Worm (Caenorhabditis elegans) whole organism, L4/young adult: ENCODE measurements around the gene chil-24.

ENCODE experiments used
- dao-5 ChIP-seq: sonication (generic microtip); optimal IDR thresholded peaks from 2 replicates; lab custom pipeline; 2016; ENCODE audit warnings: missing genotype, missing genetic modification characterization, moderate library complexity, missing compliant biosample characterization
- him-1 ChIP-seq: sonication (generic microtip); optimal IDR thresholded peaks from 2 replicates; lab custom pipeline; 2016; ENCODE audit warnings: missing genotype, missing genetic modification reagents, missing genetic modification characterization, missing compliant biosample characterization

DNA sequence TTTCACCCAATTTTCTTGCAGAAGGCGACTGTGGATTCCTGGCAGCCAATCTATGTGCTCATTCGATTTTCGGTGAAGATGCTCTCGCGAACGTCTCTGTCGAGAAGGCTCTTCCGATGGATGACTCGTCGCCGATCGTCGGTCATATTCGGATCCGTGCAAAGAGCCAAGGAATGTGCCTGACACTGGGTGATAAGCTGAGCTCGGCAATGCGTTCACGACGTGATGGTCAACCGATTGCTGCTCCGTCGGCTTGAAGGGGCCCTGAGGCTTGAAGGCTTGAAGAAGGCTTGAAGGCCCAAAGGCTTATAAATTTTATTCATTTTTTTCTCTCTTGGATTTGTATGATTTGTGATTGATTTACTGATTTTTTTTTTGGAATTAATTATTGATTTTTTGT, 41.8 kb upstream of the chil-24 start:
- TF ChIP-seq dao-5 (tag; lab: Kevin White, UChicago) (no peak), him-1 (tag; lab: Kevin White, UChicago) (no peak)
